Fruit fly (Drosophila melanogaster) whole organism, embryonic: ENCODE measurements around the gene sdk.
A peak's percentile ranks its signal among the peaks of the same experiment; 100 is the strongest.

Experiments used
- Abd-B ChIP-seq: fragments of 200-800 bp; sonication (Bioruptor generic); optimal IDR thresholded peaks from 2 replicates; lab custom pipeline; 2018; ENCODE audit warnings: missing biosample characterization, mild to moderate bottlenecking, missing genetic modification characterization, moderate library complexity
- B-H2 ChIP-seq: fragments of 200-800 bp; sonication (Bioruptor generic); optimal IDR thresholded peaks from 2 replicates; lab custom pipeline; 2018; ENCODE audit warnings: missing biosample characterization, mild to moderate bottlenecking, missing genetic modification characterization
- Bgb ChIP-seq: fragments of 200-800 bp; sonication (Bioruptor generic); IDR thresholded peaks from 2 replicates; pipeline ENCODE4 v1.3.6; 2022; ENCODE audit warnings: missing biosample characterization, missing genetic modification characterization; ENCODE audit not compliant: partially characterized antibody
- C15 ChIP-seq: fragments of 200-800 bp; sonication (Bioruptor generic); IDR thresholded peaks from 3 replicates; pipeline ENCODE4 v1.3.6; 2022; ENCODE audit warnings: missing biosample characterization, missing genetic modification characterization
- CG10462 ChIP-seq: fragments of 200-800 bp; sonication (Bioruptor generic); optimal IDR thresholded peaks from 2 replicates; lab custom pipeline; 2016; ENCODE audit warnings: missing biosample characterization, missing genetic modification characterization
- CG10565 ChIP-seq: fragments of 200-800 bp; sonication (Bioruptor generic); optimal IDR thresholded peaks from 3 replicates; lab custom pipeline; 2016; ENCODE audit warnings: missing biosample characterization, mild to moderate bottlenecking, missing genetic modification characterization
- CG11504 ChIP-seq: fragments of 200-800 bp; sonication (Bioruptor generic); optimal IDR thresholded peaks from 3 replicates; lab custom pipeline; 2019; ENCODE audit warnings: missing biosample characterization, mild to moderate bottlenecking, missing genetic modification characterization, moderate library complexity
- CG12659 ChIP-seq: fragments of 200-800 bp; sonication (Bioruptor generic); optimal IDR thresholded peaks from 3 replicates; lab custom pipeline; 2017; ENCODE audit warnings: mild to moderate bottlenecking, missing biosample characterization, missing genetic modification reagents, missing genetic modification characterization
- CG13296 ChIP-seq: fragments of 200-800 bp; sonication (Bioruptor generic); optimal IDR thresholded peaks from 3 replicates; lab custom pipeline; 2018; ENCODE audit warnings: missing biosample characterization, mild to moderate bottlenecking, missing genetic modification characterization
- CG1647 ChIP-seq: fragments of 200-800 bp; sonication (Bioruptor generic); optimal IDR thresholded peaks from 3 replicates; lab custom pipeline; 2016; ENCODE audit warnings: missing biosample characterization, missing genetic modification characterization
- CG17385 ChIP-seq: fragments of 200-800 bp; sonication (Bioruptor generic); optimal IDR thresholded peaks from 3 replicates; lab custom pipeline; 2018; ENCODE audit warnings: missing biosample characterization, mild to moderate bottlenecking, missing genetic modification characterization
- CG2875 ChIP-seq: fragments of 200-800 bp; sonication (Bioruptor generic); optimal IDR thresholded peaks from 2 replicates; lab custom pipeline; 2017; ENCODE audit warnings: missing biosample characterization, mild to moderate bottlenecking, missing genetic modification characterization, missing genetic modification reagents
- CG31441 ChIP-seq: fragments of 200-800 bp; sonication (Bioruptor generic); IDR thresholded peaks from 2 replicates; pipeline ENCODE4 v1.3.6; 2022; ENCODE audit warnings: missing biosample characterization, missing genetic modification characterization
- CG34422 ChIP-seq: fragments of 200-800 bp; sonication (Bioruptor generic); IDR thresholded peaks from 3 replicates; pipeline ENCODE4 v1.3.6; 2022; ENCODE audit warnings: missing biosample characterization, missing genetic modification characterization
- CG4854 ChIP-seq: fragments of 200-800 bp; sonication (Bioruptor generic); optimal IDR thresholded peaks from 2 replicates; lab custom pipeline; 2016; ENCODE audit warnings: missing biosample characterization, missing genetic modification characterization, inconsistent platforms
- CG6175 ChIP-seq: fragments of 200-800 bp; sonication (Bioruptor generic); IDR thresholded peaks from 3 replicates; pipeline ENCODE4 v1.3.6; 2022; ENCODE audit warnings: missing biosample characterization, missing genetic modification characterization
- CG6854 ChIP-seq: fragments of 200-800 bp; sonication (Bioruptor generic); optimal IDR thresholded peaks from 3 replicates; lab custom pipeline; 2017; ENCODE audit warnings: missing biosample characterization, mild to moderate bottlenecking, missing genetic modification characterization
- CG7963 ChIP-seq: fragments of 200-800 bp; sonication (Bioruptor generic); IDR thresholded peaks from 3 replicates; pipeline ENCODE4 v1.3.6; 2022; ENCODE audit warnings: missing biosample characterization, missing genetic modification characterization; ENCODE audit not compliant: partially characterized antibody
- CG7987 ChIP-seq: fragments of 200-800 bp; sonication (Bioruptor generic); optimal IDR thresholded peaks from 2 replicates; lab custom pipeline; 2018; ENCODE audit warnings: missing biosample characterization, mild to moderate bottlenecking, missing genetic modification characterization, moderate library complexity
- CG8290 ChIP-seq, 3 experiments: fragments of 200-800 bp; sonication (Bioruptor generic); optimal IDR thresholded peaks; 2 replicates each; lab custom pipeline; 2016 to 2019; ENCODE audit warnings: missing biosample characterization in 3 of 3, missing genetic modification characterization in 3 of 3, mild to moderate bottlenecking in 2 of 3, moderate library complexity in 1 of 3
- CTCF ChIP-seq: fragments of 200-800 bp; sonication (Bioruptor generic); optimal IDR thresholded peaks from 2 replicates; lab custom pipeline; 2017; ENCODE audit warnings: missing biosample characterization, mild to moderate bottlenecking, missing genetic modification characterization, moderate library complexity
- Chrac-16 ChIP-seq: fragments of 200-800 bp; sonication (Bioruptor generic); optimal IDR thresholded peaks from 3 replicates; lab custom pipeline; 2016; ENCODE audit warnings: missing biosample characterization, missing genetic modification characterization
- E2f1 ChIP-seq: fragments of 200-800 bp; sonication (Bioruptor generic); IDR thresholded peaks from 2 replicates; pipeline ENCODE4 v1.3.6; 2022; ENCODE audit warnings: missing biosample characterization, missing genetic modification characterization
- Elba2 ChIP-seq: fragments of 200-800 bp; sonication (Bioruptor generic); optimal IDR thresholded peaks from 3 replicates; lab custom pipeline; 2016; ENCODE audit warnings: missing biosample characterization, missing genetic modification characterization
- Ets65A ChIP-seq: fragments of 200-800 bp; sonication (Bioruptor generic); peaks from one replicate; lab custom pipeline; 2016; ENCODE audit warnings: missing biosample characterization, missing genetic modification characterization
- Fer3 ChIP-seq: fragments of 200-800 bp; sonication (Bioruptor generic); optimal IDR thresholded peaks from 2 replicates; lab custom pipeline; 2018; ENCODE audit warnings: missing biosample characterization, mild to moderate bottlenecking, missing genetic modification characterization, moderate library complexity
- H15 ChIP-seq: fragments of 200-800 bp; sonication (Bioruptor generic); IDR thresholded peaks from 3 replicates; pipeline ENCODE4 v1.3.6; 2022; ENCODE audit warnings: missing biosample characterization, missing genetic modification characterization
- Hmr ChIP-seq: fragments of 200-800 bp; sonication (Bioruptor generic); optimal IDR thresholded peaks from 3 replicates; lab custom pipeline; 2017; ENCODE audit warnings: mild to moderate bottlenecking, missing biosample characterization, missing genetic modification reagents, missing genetic modification characterization
- Lim3 ChIP-seq: fragments of 200-800 bp; sonication (Bioruptor generic); IDR thresholded peaks from 2 replicates; pipeline ENCODE4 v1.3.6; 2022; ENCODE audit warnings: missing biosample characterization, missing genetic modification characterization
- Lpt ChIP-seq: fragments of >200 bp; optimal IDR thresholded peaks from 2 replicates; lab custom pipeline; 2018; ENCODE audit warnings: missing biosample characterization, missing genetic modification characterization
- Med ChIP-seq: fragments of 200-800 bp; sonication (Bioruptor generic); peaks from one replicate; lab custom pipeline; 2016; ENCODE audit warnings: missing biosample characterization, missing genetic modification characterization, mild to moderate bottlenecking, inconsistent platforms, moderate library complexity
- Meics ChIP-seq: fragments of 200-800 bp; sonication (Bioruptor generic); optimal IDR thresholded peaks from 2 replicates; lab custom pipeline; 2017; ENCODE audit warnings: missing biosample characterization, mild to moderate bottlenecking, missing genetic modification characterization
- NFAT ChIP-seq: fragments of 200-800 bp; sonication (Bioruptor generic); IDR thresholded peaks from 2 replicates; pipeline ENCODE4 v1.3.6; 2022; ENCODE audit warnings: missing biosample characterization, missing genetic modification characterization
- Oaz ChIP-seq: fragments of 200-800 bp; sonication (Bioruptor generic); IDR thresholded peaks from 2 replicates; pipeline ENCODE4 v1.3.6; 2022; ENCODE audit warnings: missing biosample characterization, missing genetic modification characterization
- Opbp ChIP-seq: fragments of 200-800 bp; sonication (Bioruptor generic); IDR thresholded peaks from 3 replicates; pipeline ENCODE4 v1.3.6; 2022; ENCODE audit warnings: missing biosample characterization, missing genetic modification characterization; ENCODE audit not compliant: partially characterized antibody
- Side ChIP-seq: fragments of 200-800 bp; sonication (Bioruptor generic); optimal IDR thresholded peaks from 2 replicates; lab custom pipeline; 2016; ENCODE audit warnings: missing biosample characterization, missing genetic modification characterization
- Sin3A ChIP-seq: fragments of >200 bp; optimal IDR thresholded peaks from 2 replicates; lab custom pipeline; 2018
- Sox100B ChIP-seq: fragments of 200-800 bp; sonication (Bioruptor generic); optimal IDR thresholded peaks from 3 replicates; lab custom pipeline; 2018; ENCODE audit warnings: missing biosample characterization, mild to moderate bottlenecking, missing genetic modification characterization
- Sox102F ChIP-seq: fragments of 200-800 bp; sonication (Bioruptor generic); optimal IDR thresholded peaks from 2 replicates; lab custom pipeline; 2018; ENCODE audit warnings: missing biosample characterization, mild to moderate bottlenecking, missing genetic modification characterization, moderate library complexity
- Trl ChIP-seq, 3 experiments: fragments of >200 bp in 2 of 3; fragments of 200-800 bp in 1 of 3; sonication (Bioruptor generic) in 1 of 3; optimal IDR thresholded peaks; 2 replicates in 1 of 3; 3 replicates in 2 of 3; lab custom pipeline; 2016 to 2017; ENCODE audit warnings: missing biosample characterization in 1 of 3, missing genetic modification characterization in 1 of 3
- ab ChIP-seq: fragments of 200-800 bp; sonication (Bioruptor generic); optimal IDR thresholded peaks from 2 replicates; lab custom pipeline; 2016; ENCODE audit warnings: missing biosample characterization, missing genetic modification characterization
- abd-A ChIP-seq: fragments of 200-800 bp; sonication (Bioruptor generic); optimal IDR thresholded peaks from 3 replicates; lab custom pipeline; 2019; ENCODE audit warnings: missing biosample characterization, mild to moderate bottlenecking, missing genetic modification characterization, moderate library complexity
- ash1 ChIP-seq: fragments of 200-800 bp; sonication (Bioruptor generic); optimal IDR thresholded peaks from 2 replicates; lab custom pipeline; 2018; ENCODE audit warnings: missing biosample characterization, mild to moderate bottlenecking, missing genetic modification characterization
- btn ChIP-seq: fragments of 200-800 bp; sonication (Bioruptor generic); optimal IDR thresholded peaks from 2 replicates; lab custom pipeline; 2016; ENCODE audit warnings: missing biosample characterization, missing genetic modification characterization
- dimm ChIP-seq: fragments of 200-800 bp; sonication (Bioruptor generic); IDR thresholded peaks from 2 replicates; pipeline ENCODE4 v1.3.6; 2022; ENCODE audit warnings: missing biosample characterization, missing genetic modification characterization
- lov ChIP-seq, 2 experiments: fragments of 200-800 bp in 1 of 2; fragments of >200 bp in 1 of 2; sonication (Bioruptor generic) in 1 of 2; IDR thresholded peaks in 1 of 2; optimal IDR thresholded peaks in 1 of 2; 2 replicates in 1 of 2; 3 replicates in 1 of 2; pipeline versions ENCODE4 v1.3.6 to Lab custom; 2017 to 2022; ENCODE audit warnings: missing biosample characterization in 1 of 2, missing genetic modification characterization in 1 of 2
- sens ChIP-seq: fragments of 200-800 bp; sonication (Bioruptor generic); peaks from one replicate; lab custom pipeline; 2016; ENCODE audit warnings: missing biosample characterization, missing genetic modification characterization
- ssp ChIP-seq: fragments of 200-800 bp; sonication (Bioruptor generic); IDR thresholded peaks from 2 replicates; pipeline ENCODE4 v1.3.6; 2022; ENCODE audit warnings: missing biosample characterization, missing genetic modification characterization
- twi ChIP-seq: fragments of 200-800 bp; optimal IDR thresholded peaks from 2 replicates; lab custom pipeline; 2019; ENCODE audit warnings: missing biosample characterization, mild to moderate bottlenecking, missing genetic modification characterization, moderate library complexity
- wek ChIP-seq: fragments of 200-800 bp; sonication (Bioruptor generic); optimal IDR thresholded peaks from 3 replicates; lab custom pipeline; 2018; ENCODE audit warnings: missing biosample characterization, mild to moderate bottlenecking, missing genetic modification characterization, moderate library complexity

Gene sdk

DNA sequence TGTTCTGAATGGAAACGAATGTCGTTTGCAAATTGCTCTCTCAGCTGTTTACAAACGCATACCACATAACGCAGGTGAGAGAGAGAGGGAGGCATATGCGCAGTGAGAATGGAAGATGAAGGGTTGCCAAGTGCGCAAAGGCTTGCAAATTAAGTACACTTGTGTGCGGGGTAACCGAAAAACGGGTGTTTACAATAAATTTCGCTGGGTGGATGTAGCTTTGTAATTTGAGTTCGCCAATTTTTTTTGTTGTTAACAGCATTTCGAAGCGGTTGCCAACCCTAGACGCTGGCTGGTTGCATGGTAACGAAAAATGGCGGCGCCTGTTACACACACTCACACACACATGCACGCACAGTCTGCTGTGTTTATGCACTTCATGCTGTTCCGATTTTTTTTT lies 31.7 kb upstream of the sdk start (continued):
- TF ChIP-seq Chrac-16 (GFP tag; lab: Kevin White, UChicago) = peak; percentile 93
- peak; percentile 88 for TF ChIP-seq CG7987 (GFP tag; lab: Kevin White, UChicago)
- TF ChIP-seq CG8290 (GFP tag; optimal IDR thresholded peaks at IDR 0.05; lab: Kevin White, UChicago) = peak; percentile 90
- TF ChIP-seq CG8290 (tag; optimal IDR thresholded peaks at IDR 0.05; lab: Kevin White, UChicago) = peak; percentile 87 to 99
- TF ChIP-seq NFAT = peak; percentile 97
- peak; percentile 94 for TF ChIP-seq CG17385 (GFP tag; lab: Kevin White, UChicago)
- peak; percentile 88 for TF ChIP-seq btn (GFP tag; lab: Kevin White, UChicago)
- TF ChIP-seq CG12659 = peak; percentile 97
- TF ChIP-seq Sox100B (GFP tag; lab: Kevin White, UChicago) = no peak
- peak; percentile 81 for TF ChIP-seq twi
- TF ChIP-seq CG4854 (GFP tag; lab: Kevin White, UChicago) = peak; percentile 88
- peak; percentile 95 for TF ChIP-seq CG13296 (GFP tag; lab: Kevin White, UChicago)
- peak; percentile 92 for TF ChIP-seq CG1647 (GFP tag; lab: Kevin White, UChicago)
- peak; percentile 96 for TF ChIP-seq H15
- TF ChIP-seq Side (GFP tag; lab: Kevin White, UChicago) = peak; percentile 95
- peak; percentile 94 for TF ChIP-seq CG6175 (GFP tag; lab: Robert Waterston, UW)
- peak; percentile 93 for TF ChIP-seq CG6854
- TF ChIP-seq Lpt (GFP tag; lab: Kevin White, UChicago) = no peak
- peak; percentile 85 for TF ChIP-seq CG10565 (GFP tag; lab: Kevin White, UChicago)
- TF ChIP-seq ash1 (GFP tag; lab: Kevin White, UChicago) = peak; percentile 86
- TF ChIP-seq Meics = peak; percentile 96
- TF ChIP-seq abd-A (tag; lab: Kevin White, UChicago) = peak; percentile 71
- TF ChIP-seq Sin3A = no peak
- TF ChIP-seq CG2875 (GFP tag; lab: Kevin White, UChicago) = peak; percentile 96
- TF ChIP-seq Sox102F = peak; percentile 96
- peak; percentile 95 for TF ChIP-seq CG11504
- peak; percentile 91 for TF ChIP-seq wek (GFP tag; lab: Kevin White, UChicago)
- TF ChIP-seq Lim3 (GFP tag; lab: Robert Waterston, UW) = peak; percentile 80
- TF ChIP-seq Med (GFP tag; lab: Kevin White, UChicago) = peak; percentile 99
- peak; percentile 96 for TF ChIP-seq E2f1
- TF ChIP-seq B-H2 (GFP tag; lab: Kevin White, UChicago) = peak; percentile 94
- peak; percentile 82; the same call in 2 of the 3 replicates for TF ChIP-seq C15 (GFP tag; lab: Robert Waterston, UW)
- TF ChIP-seq CG31441 (GFP tag; lab: Robert Waterston, UW) = peak; percentile 93
- peak; percentile 95 for TF ChIP-seq Fer3 (tag; lab: Kevin White, UChicago)
- peak; percentile 93 for TF ChIP-seq ab
- peak; percentile 51 to 83 for TF ChIP-seq Trl (optimal IDR thresholded peaks at IDR 0.05; lab: Kevin White, UChicago)
- peak; percentile 96 for TF ChIP-seq Trl (GFP tag; optimal IDR thresholded peaks at IDR 0.05; lab: Kevin White, UChicago)
- TF ChIP-seq CTCF = peak; percentile 61
- TF ChIP-seq Bgb (GFP tag; lab: Robert Waterston, UW) = peak; percentile 16; the same call in 1 of the 2 replicates
- TF ChIP-seq CG7963 (GFP tag; lab: Robert Waterston, UW) = no peak
- peak; percentile 99 for TF ChIP-seq Ets65A (GFP tag; lab: Kevin White, UChicago)
- TF ChIP-seq dimm (GFP tag; lab: Robert Waterston, UW) = peak; percentile 88
- peak; percentile 94 for TF ChIP-seq Oaz (GFP tag; lab: Robert Waterston, UW)
- peak; percentile 23 for TF ChIP-seq Elba2 (GFP tag; lab: Kevin White, UChicago)
- TF ChIP-seq ssp (GFP tag; lab: Robert Waterston, UW) = peak; percentile 85
- TF ChIP-seq lov (optimal IDR thresholded peaks at IDR 0.05; lab: Kevin White, UChicago) = no peak
- peak; percentile 96 for TF ChIP-seq lov (GFP tag; IDR thresholded peaks at IDR 0.05; lab: Robert Waterston, UW)
- peak; percentile 96 for TF ChIP-seq Hmr
- no peak for TF ChIP-seq Opbp (GFP tag; lab: Robert Waterston, UW)
- TF ChIP-seq CG10462 (GFP tag; lab: Kevin White, UChicago) = peak; percentile 89
- TF ChIP-seq CG34422 (GFP tag; lab: Robert Waterston, UW) = peak; percentile 98
- TF ChIP-seq sens (GFP tag; lab: Kevin White, UChicago) = peak; percentile 99
- peak; percentile 90 for TF ChIP-seq Abd-B (GFP tag; lab: Kevin White, UChicago)
